Fruit fly (Drosophila melanogaster) whole organism, embryonic: ENCODE measurements around the gene dia.

Source experiments
- Bdp1 ChIP-seq: fragments of 200-800 bp; sonication (Bioruptor generic); optimal IDR thresholded peaks from 3 replicates; lab custom pipeline; 2016; ENCODE audit warnings: missing biosample characterization, missing genetic modification characterization
- Bgb ChIP-seq: fragments of 200-800 bp; sonication (Bioruptor generic); IDR thresholded peaks from 2 replicates; pipeline ENCODE4 v1.3.6; 2022; ENCODE audit warnings: missing biosample characterization, missing genetic modification characterization; ENCODE audit not compliant: partially characterized antibody
- C15 ChIP-seq: fragments of 200-800 bp; sonication (Bioruptor generic); IDR thresholded peaks from 3 replicates; pipeline ENCODE4 v1.3.6; 2022; ENCODE audit warnings: missing biosample characterization, missing genetic modification characterization
- CG10959 ChIP-seq: fragments of 200-800 bp; sonication (Bioruptor generic); IDR thresholded peaks from 2 replicates; pipeline ENCODE4 v1.3.6; 2022; ENCODE audit warnings: missing biosample characterization, missing genetic modification characterization
- CG11247 ChIP-seq: fragments of 200-800 bp; sonication (Bioruptor generic); IDR thresholded peaks from 2 replicates; pipeline ENCODE4 v1.3.6; 2022; ENCODE audit warnings: missing biosample characterization, missing genetic modification characterization
- CG12071 ChIP-seq: fragments of 200-800 bp; sonication (Bioruptor generic); optimal IDR thresholded peaks from 3 replicates; lab custom pipeline; 2018; ENCODE audit warnings: missing biosample characterization, mild to moderate bottlenecking, missing genetic modification characterization
- CG13296 ChIP-seq: fragments of 200-800 bp; sonication (Bioruptor generic); optimal IDR thresholded peaks from 3 replicates; lab custom pipeline; 2018; ENCODE audit warnings: missing biosample characterization, mild to moderate bottlenecking, missing genetic modification characterization
- CG13624 ChIP-seq: fragments of 200-800 bp; sonication (Bioruptor generic); optimal IDR thresholded peaks from 2 replicates; lab custom pipeline; 2016; ENCODE audit warnings: missing biosample characterization, missing genetic modification characterization
- CG13775 ChIP-seq: fragments of 200-800 bp; sonication (Bioruptor generic); optimal IDR thresholded peaks from 3 replicates; lab custom pipeline; 2017; ENCODE audit warnings: missing biosample characterization, mild to moderate bottlenecking, missing genetic modification characterization
- CG17361 ChIP-seq: fragments of 200-800 bp; sonication (Bioruptor generic); IDR thresholded peaks from 3 replicates; pipeline ENCODE4 v1.3.6; 2022; ENCODE audit warnings: missing biosample characterization, missing genetic modification characterization
- CG18476 ChIP-seq: fragments of 200-800 bp; sonication (Bioruptor generic); optimal IDR thresholded peaks from 2 replicates; lab custom pipeline; 2016; ENCODE audit warnings: missing biosample characterization, mild to moderate bottlenecking, missing genetic modification characterization
- CG18599 ChIP-seq: fragments of 200-800 bp; sonication (Bioruptor generic); optimal IDR thresholded peaks from 3 replicates; lab custom pipeline; 2017; ENCODE audit warnings: missing biosample characterization, missing genetic modification characterization, mild to moderate bottlenecking, moderate library complexity, missing genetic modification reagents
- CG30431 ChIP-seq: fragments of 200-800 bp; sonication (Bioruptor generic); optimal IDR thresholded peaks from 2 replicates; lab custom pipeline; 2017; ENCODE audit warnings: missing biosample characterization, missing genetic modification characterization
- CG32767 ChIP-seq: fragments of 200-800 bp; sonication (Bioruptor generic); IDR thresholded peaks from 2 replicates; pipeline ENCODE4 v1.3.6; 2022; ENCODE audit warnings: missing biosample characterization, missing genetic modification characterization
- CG34224 ChIP-seq: fragments of 200-800 bp; sonication (Bioruptor generic); IDR thresholded peaks from 3 replicates; pipeline ENCODE4 v1.3.6; 2022; ENCODE audit warnings: missing biosample characterization, missing genetic modification characterization; ENCODE audit not compliant: partially characterized antibody
- CG3838 ChIP-seq: fragments of 200-800 bp; sonication (Bioruptor generic); optimal IDR thresholded peaks from 3 replicates; lab custom pipeline; 2016; ENCODE audit warnings: missing biosample characterization, missing genetic modification characterization
- CG5245 ChIP-seq: fragments of 200-800 bp; sonication (Bioruptor generic); optimal IDR thresholded peaks from 3 replicates; lab custom pipeline; 2016; ENCODE audit warnings: missing biosample characterization, missing genetic modification characterization
- CG5953 ChIP-seq: fragments of 200-800 bp; sonication (Bioruptor generic); IDR thresholded peaks from 2 replicates; pipeline ENCODE4 v1.3.6; 2022; ENCODE audit warnings: missing biosample characterization, missing genetic modification characterization
- CG6689 ChIP-seq: fragments of 200-800 bp; sonication (Bioruptor generic); IDR thresholded peaks from 2 replicates; pipeline ENCODE4 v1.3.6; 2022; ENCODE audit warnings: missing biosample characterization, missing genetic modification characterization
- Camta ChIP-seq: fragments of 200-800 bp; sonication (Bioruptor generic); optimal IDR thresholded peaks from 2 replicates; lab custom pipeline; 2016; ENCODE audit warnings: missing biosample characterization, missing genetic modification characterization
- CoRest ChIP-seq: fragments of 200-800 bp; sonication (Bioruptor generic); optimal IDR thresholded peaks from 3 replicates; lab custom pipeline; 2018; ENCODE audit warnings: missing biosample characterization, mild to moderate bottlenecking, missing genetic modification characterization, moderate library complexity
- D ChIP-seq, 2 experiments: fragments of 200-800 bp in 1 of 2; fragments of >200 bp in 1 of 2; sonication (Bioruptor generic) in 1 of 2; optimal IDR thresholded peaks; 2 replicates in 1 of 2; 3 replicates in 1 of 2; lab custom pipeline; 2017; ENCODE audit warnings: mild to moderate bottlenecking in 1 of 2, missing biosample characterization in 1 of 2, missing genetic modification characterization in 1 of 2, missing genetic modification reagents in 1 of 2
- Dbx ChIP-seq: fragments of 200-800 bp; sonication (Bioruptor generic); IDR thresholded peaks from 3 replicates; pipeline ENCODE4 v1.3.6; 2022; ENCODE audit warnings: missing biosample characterization, missing genetic modification characterization
- Doc2 ChIP-seq: fragments of 200-800 bp; sonication (Bioruptor generic); IDR thresholded peaks from 2 replicates; pipeline ENCODE4 v1.3.6; 2022; ENCODE audit warnings: missing biosample characterization, missing genetic modification characterization
- Fer2 ChIP-seq: fragments of 200-800 bp; sonication (Bioruptor generic); optimal IDR thresholded peaks from 2 replicates; lab custom pipeline; 2018; ENCODE audit warnings: missing biosample characterization, mild to moderate bottlenecking, missing genetic modification characterization, moderate library complexity
- Jarid2 ChIP-seq: fragments of 200-800 bp; sonication (Bioruptor generic); optimal IDR thresholded peaks from 3 replicates; lab custom pipeline; 2017; ENCODE audit warnings: mild to moderate bottlenecking, missing biosample characterization, missing genetic modification reagents, missing genetic modification characterization
- Kr ChIP-seq: fragments of 200-800 bp; sonication (Bioruptor generic); optimal IDR thresholded peaks from 2 replicates; lab custom pipeline; 2017; ENCODE audit warnings: missing biosample characterization, mild to moderate bottlenecking, missing genetic modification characterization
- Lim3 ChIP-seq: fragments of 200-800 bp; sonication (Bioruptor generic); IDR thresholded peaks from 2 replicates; pipeline ENCODE4 v1.3.6; 2022; ENCODE audit warnings: missing biosample characterization, missing genetic modification characterization
- NC2β ChIP-seq: fragments of 200-800 bp; sonication (Bioruptor generic); optimal IDR thresholded peaks from 2 replicates; lab custom pipeline; 2016; ENCODE audit warnings: missing biosample characterization, missing genetic modification characterization
- Sin3A ChIP-seq: fragments of >200 bp; optimal IDR thresholded peaks from 2 replicates; lab custom pipeline; 2018
- Taf1 ChIP-seq: fragments of 200-800 bp; sonication (Bioruptor generic); IDR thresholded peaks from 2 replicates; pipeline ENCODE4 v1.3.6; 2022; ENCODE audit warnings: missing biosample characterization, missing genetic modification characterization
- bsh ChIP-seq, 2 experiments: fragments of 200-800 bp; sonication (Bioruptor generic); optimal IDR thresholded peaks; 2 replicates each; lab custom pipeline; 2017 to 2018; ENCODE audit warnings: mild to moderate bottlenecking in 2 of 2, missing biosample characterization in 2 of 2, missing genetic modification characterization in 2 of 2, moderate library complexity in 1 of 2
- chinmo ChIP-seq: fragments of 200-800 bp; sonication (Bioruptor generic); IDR thresholded peaks from 4 replicates; pipeline ENCODE4 v1.3.6; 2022; ENCODE audit warnings: missing biosample characterization, missing genetic modification characterization; ENCODE audit not compliant: partially characterized antibody
- chm ChIP-seq: fragments of 200-800 bp; sonication (Bioruptor generic); IDR thresholded peaks from 2 replicates; pipeline ENCODE4 v1.3.6; 2022; ENCODE audit warnings: missing biosample characterization, missing genetic modification characterization
- dmrt99B ChIP-seq: fragments of 200-800 bp; sonication (Bioruptor generic); optimal IDR thresholded peaks from 2 replicates; lab custom pipeline; 2018; ENCODE audit warnings: missing biosample characterization, mild to moderate bottlenecking, missing genetic modification characterization, moderate library complexity
- dpn ChIP-seq, 2 experiments: fragments of 200-800 bp; sonication (Bioruptor generic); optimal IDR thresholded peaks; 3 replicates each; lab custom pipeline; 2016; ENCODE audit warnings: missing biosample characterization in 2 of 2, missing genetic modification characterization in 2 of 2
- fd96Cb ChIP-seq: fragments of 200-800 bp; sonication (Bioruptor generic); optimal IDR thresholded peaks from 2 replicates; lab custom pipeline; 2018; ENCODE audit warnings: missing biosample characterization, mild to moderate bottlenecking, missing genetic modification characterization, moderate library complexity
- gsb-n ChIP-seq: fragments of 200-800 bp; sonication (Bioruptor generic); optimal IDR thresholded peaks from 3 replicates; lab custom pipeline; 2018; ENCODE audit warnings: missing biosample characterization, mild to moderate bottlenecking, missing genetic modification characterization
- ham ChIP-seq: fragments of 200-800 bp; sonication (Bioruptor generic); IDR thresholded peaks from 2 replicates; pipeline ENCODE4 v1.3.6; 2022; ENCODE audit warnings: missing biosample characterization, missing genetic modification characterization
- her ChIP-seq: fragments of 200-800 bp; sonication (Bioruptor generic); optimal IDR thresholded peaks from 2 replicates; lab custom pipeline; 2016; ENCODE audit warnings: missing biosample characterization, missing genetic modification characterization
- jing ChIP-seq: fragments of 200-800 bp; sonication (Bioruptor generic); optimal IDR thresholded peaks from 2 replicates; lab custom pipeline; 2018; ENCODE audit warnings: missing biosample characterization, mild to moderate bottlenecking, missing genetic modification characterization
- lab ChIP-seq: fragments of 200-800 bp; sonication (Bioruptor generic); optimal IDR thresholded peaks from 3 replicates; lab custom pipeline; 2017; ENCODE audit warnings: missing biosample characterization, missing genetic modification characterization, mild to moderate bottlenecking, moderate library complexity, missing genetic modification reagents
- nom ChIP-seq: fragments of 200-800 bp; sonication (Bioruptor generic); optimal IDR thresholded peaks from 2 replicates; lab custom pipeline; 2017; ENCODE audit warnings: missing biosample characterization, missing genetic modification characterization, mild to moderate bottlenecking, moderate library complexity, missing genetic modification reagents
- otp ChIP-seq: fragments of 200-800 bp; sonication (Bioruptor generic); IDR thresholded peaks from 3 replicates; pipeline ENCODE4, ENCODE4 v1.3.6; 2022; ENCODE audit warnings: missing biosample characterization, missing genetic modification characterization
- phol ChIP-seq: fragments of 200-800 bp; sonication (Bioruptor generic); optimal IDR thresholded peaks from 3 replicates; lab custom pipeline; 2018; ENCODE audit warnings: missing biosample characterization, mild to moderate bottlenecking, missing genetic modification characterization, moderate library complexity
- psq ChIP-seq: fragments of 200-800 bp; sonication (Bioruptor generic); optimal IDR thresholded peaks from 2 replicates; lab custom pipeline; 2017; ENCODE audit warnings: missing biosample characterization, missing genetic modification characterization
- salm ChIP-seq: fragments of 200-800 bp; sonication (Bioruptor generic); optimal IDR thresholded peaks from 2 replicates; lab custom pipeline; 2018; ENCODE audit warnings: missing biosample characterization, mild to moderate bottlenecking, missing genetic modification characterization
- so ChIP-seq: fragments of 200-800 bp; sonication (Bioruptor generic); IDR thresholded peaks from 3 replicates; pipeline ENCODE4 v1.3.6; 2022; ENCODE audit warnings: missing biosample characterization, missing genetic modification characterization
- tna ChIP-seq: fragments of 200-800 bp; sonication (Bioruptor generic); IDR thresholded peaks from 2 replicates; pipeline ENCODE4 v1.3.6; 2022; ENCODE audit warnings: missing biosample characterization, missing genetic modification characterization; ENCODE audit not compliant: partially characterized antibody

dia gene

DNA sequence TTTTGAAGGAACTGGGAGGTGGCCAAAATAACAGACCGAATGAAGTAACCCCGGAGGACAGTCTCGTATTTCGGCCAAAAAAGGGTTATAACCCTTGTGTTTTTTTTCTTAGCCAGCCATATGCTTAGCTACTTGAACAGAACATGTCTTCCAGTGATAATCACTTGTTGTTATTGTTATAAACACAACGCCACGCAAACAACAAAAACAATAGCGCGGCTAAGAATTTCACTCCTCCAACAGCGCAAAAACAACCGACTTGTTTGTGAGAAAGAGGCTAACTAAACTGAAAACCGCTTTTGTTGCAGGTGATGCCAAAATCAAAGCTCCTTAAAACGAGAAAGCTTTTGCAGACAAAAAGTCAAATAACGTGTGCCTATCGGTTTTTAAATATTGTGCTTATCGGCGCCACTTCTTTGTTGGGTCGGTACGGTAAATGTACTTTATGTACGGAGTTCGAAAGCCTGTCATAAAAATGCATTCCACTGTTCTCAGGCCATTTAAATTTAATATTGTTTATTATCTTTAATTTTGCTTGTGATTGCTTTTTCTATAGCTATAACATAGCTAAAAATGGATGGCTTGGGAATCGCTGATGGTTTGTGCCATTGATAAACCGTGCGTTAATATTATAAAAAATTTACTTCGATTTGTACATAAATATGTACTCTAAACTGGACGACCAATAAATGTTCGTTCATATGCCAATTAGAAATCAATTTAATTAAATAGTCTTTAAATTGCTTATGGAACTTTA is 39.0 kb downstream of the dia start, which contains the start of gene vari (continued):
- TF ChIP-seq CG18599: peak; percentile 7
- peak; percentile 37; the same call in 1 of the 3 replicates for TF ChIP-seq CG17361
- peak; percentile 14 for TF ChIP-seq CG13624 (GFP tag; lab: Kevin White, UChicago)
- no peak for TF ChIP-seq Lim3
- no peak for TF ChIP-seq psq (GFP tag; lab: Kevin White, UChicago)
- TF ChIP-seq CG13296 (GFP tag; lab: Kevin White, UChicago): peak; percentile 26
- TF ChIP-seq Fer2 (tag; lab: Kevin White, UChicago): no peak
- TF ChIP-seq her (GFP tag; lab: Kevin White, UChicago): peak; percentile 42
- TF ChIP-seq CG18476: peak; percentile 19
- no peak for TF ChIP-seq Kr
- no peak for TF ChIP-seq bsh (GFP tag; optimal IDR thresholded peaks at IDR 0.05; lab: Kevin White, UChicago)
- TF ChIP-seq Camta: no peak
- no peak for TF ChIP-seq dmrt99B
- TF ChIP-seq CG32767 (GFP tag; lab: Robert Waterston, UW): 0 out of 2 replicates have a peak, but pooled peaks have one; percentile 17
- no peak for TF ChIP-seq CG10959
- TF ChIP-seq CG13775 (GFP tag; lab: Kevin White, UChicago): no peak
- peak; percentile 53 for TF ChIP-seq phol
- peak; percentile 84 for TF ChIP-seq Jarid2 (GFP tag; lab: Kevin White, UChicago)
- no peak for TF ChIP-seq Doc2 (GFP tag; lab: Robert Waterston, UW)
- peak; percentile 65; the same call in 1 of the 2 replicates for TF ChIP-seq chm (GFP tag; lab: Robert Waterston, UW)
- TF ChIP-seq C15 (GFP tag; lab: Robert Waterston, UW): no peak
- TF ChIP-seq CG3838 (GFP tag; lab: Kevin White, UChicago): no peak
- no peak for TF ChIP-seq salm (tag; lab: Kevin White, UChicago)
- TF ChIP-seq NC2β (GFP tag; lab: Kevin White, UChicago): no peak
- no peak for TF ChIP-seq CG6689 (GFP tag; lab: Robert Waterston, UW)
- peak; percentile 87; the same call in 3 of the 4 replicates for TF ChIP-seq chinmo (GFP tag; lab: Robert Waterston, UW)
- TF ChIP-seq dpn (GFP tag; optimal IDR thresholded peaks at IDR 0.05; lab: Kevin White, UChicago): no peak
- TF ChIP-seq CG30431 (GFP tag; lab: Kevin White, UChicago): no peak
- TF ChIP-seq so (GFP tag; lab: Robert Waterston, UW): no peak; the same call in 2 of the 3 replicates
- peak; percentile 47 for TF ChIP-seq nom (GFP tag; lab: Kevin White, UChicago)
- TF ChIP-seq CoRest (tag; lab: Kevin White, UChicago): no peak
- no peak for TF ChIP-seq otp (GFP tag; lab: Robert Waterston, UW)
- no peak for TF ChIP-seq Taf1
- TF ChIP-seq fd96Cb (tag; lab: Kevin White, UChicago): no peak
- TF ChIP-seq tna: 0 out of 2 replicates have a peak, but pooled peaks have one; percentile 26
- TF ChIP-seq CG34224 (GFP tag; lab: Robert Waterston, UW): peak; percentile 12; the same call in 1 of the 3 replicates
- peak; percentile 40; the same call in 2 of the 3 replicates for TF ChIP-seq Dbx (GFP tag; lab: Robert Waterston, UW)
- no peak for TF ChIP-seq ham (GFP tag; lab: Robert Waterston, UW)
- TF ChIP-seq D (optimal IDR thresholded peaks at IDR 0.05; lab: Kevin White, UChicago): no peak
- no peak for TF ChIP-seq D (GFP tag; optimal IDR thresholded peaks at IDR 0.05; lab: Kevin White, UChicago)
- TF ChIP-seq CG5245 (GFP tag; lab: Kevin White, UChicago): no peak
- TF ChIP-seq Bgb (GFP tag; lab: Robert Waterston, UW): peak; percentile 60
- TF ChIP-seq CG11247: no peak
- no peak for TF ChIP-seq Sin3A
- TF ChIP-seq gsb-n (tag; lab: Kevin White, UChicago): no peak
- TF ChIP-seq CG12071: peak; percentile 20
- TF ChIP-seq jing (GFP tag; lab: Kevin White, UChicago): no peak
- TF ChIP-seq CG5953 (GFP tag; lab: Robert Waterston, UW): no peak
- peak; percentile 28 for TF ChIP-seq lab (GFP tag; lab: Kevin White, UChicago)
- TF ChIP-seq Bdp1 (GFP tag; lab: Kevin White, UChicago): no peak
